Fruit fly (Drosophila melanogaster) whole organism, embryonic: ENCODE measurements around the gene nudC.

ENCODE experiments used
- CG10274 ChIP-seq: fragments of 200-800 bp; sonication (Bioruptor generic); optimal IDR thresholded peaks from 3 replicates; lab custom pipeline; 2017; ENCODE audit warnings: missing biosample characterization, mild to moderate bottlenecking, missing genetic modification characterization
- CG10366 ChIP-seq: fragments of 200-800 bp; sonication (Bioruptor generic); IDR thresholded peaks from 2 replicates; pipeline ENCODE4 v1.3.6; 2022; ENCODE audit warnings: missing biosample characterization, missing genetic modification characterization
- CG11398 ChIP-seq: fragments of 200-800 bp; sonication (Bioruptor generic); optimal IDR thresholded peaks from 2 replicates; lab custom pipeline; 2016; ENCODE audit warnings: missing biosample characterization, missing genetic modification characterization
- CG13123 ChIP-seq: fragments of 200-800 bp; sonication (Bioruptor generic); optimal IDR thresholded peaks from 2 replicates; lab custom pipeline; 2016; ENCODE audit warnings: missing biosample characterization, missing genetic modification characterization
- CG14965 ChIP-seq: fragments of 200-800 bp; sonication (Bioruptor generic); optimal IDR thresholded peaks from 2 replicates; lab custom pipeline; 2016; ENCODE audit warnings: missing biosample characterization, missing genetic modification characterization, borderline replicate concordance
- CG1603 ChIP-seq: fragments of 200-800 bp; sonication (Bioruptor generic); optimal IDR thresholded peaks from 2 replicates; lab custom pipeline; 2019; ENCODE audit warnings: missing biosample characterization, mild to moderate bottlenecking, missing genetic modification characterization, moderate library complexity
- CG17359 ChIP-seq: fragments of 200-800 bp; sonication (Bioruptor generic); optimal IDR thresholded peaks from 3 replicates; lab custom pipeline; 2018; ENCODE audit warnings: missing biosample characterization, mild to moderate bottlenecking, missing genetic modification characterization, moderate library complexity
- CG17361 ChIP-seq: fragments of 200-800 bp; sonication (Bioruptor generic); IDR thresholded peaks from 3 replicates; pipeline ENCODE4 v1.3.6; 2022; ENCODE audit warnings: missing biosample characterization, missing genetic modification characterization
- CG17385 ChIP-seq: fragments of 200-800 bp; sonication (Bioruptor generic); optimal IDR thresholded peaks from 3 replicates; lab custom pipeline; 2018; ENCODE audit warnings: missing biosample characterization, mild to moderate bottlenecking, missing genetic modification characterization
- CG30403 ChIP-seq: fragments of 200-800 bp; sonication (Bioruptor generic); optimal IDR thresholded peaks from 3 replicates; lab custom pipeline; 2016; ENCODE audit warnings: missing biosample characterization, missing genetic modification characterization
- CG32532 ChIP-seq: fragments of 200-800 bp; sonication (Bioruptor generic); IDR thresholded peaks from 2 replicates; pipeline ENCODE4 v1.3.6; 2022; ENCODE audit warnings: missing biosample characterization, missing genetic modification characterization
- CG3281 ChIP-seq: fragments of 200-800 bp; sonication (Bioruptor generic); optimal IDR thresholded peaks from 3 replicates; lab custom pipeline; 2017; ENCODE audit warnings: missing biosample characterization, mild to moderate bottlenecking, missing genetic modification characterization
- CG33557 ChIP-seq: fragments of 200-800 bp; sonication (Bioruptor generic); optimal IDR thresholded peaks from 2 replicates; lab custom pipeline; 2019; ENCODE audit warnings: missing biosample characterization, mild to moderate bottlenecking, missing genetic modification characterization, moderate library complexity
- CG7745 ChIP-seq: fragments of 200-800 bp; sonication (Bioruptor generic); optimal IDR thresholded peaks from 2 replicates; lab custom pipeline; 2018; ENCODE audit warnings: missing biosample characterization, mild to moderate bottlenecking, missing genetic modification characterization, moderate library complexity
- CG7928 ChIP-seq: fragments of 200-800 bp; sonication (Bioruptor generic); optimal IDR thresholded peaks from 2 replicates; lab custom pipeline; 2017; ENCODE audit warnings: missing biosample characterization, mild to moderate bottlenecking, missing genetic modification characterization
- CG8089 ChIP-seq: fragments of 200-800 bp; sonication (Bioruptor generic); optimal IDR thresholded peaks from 3 replicates; lab custom pipeline; 2016; ENCODE audit warnings: missing biosample characterization, missing genetic modification characterization
- CG9437 ChIP-seq: fragments of 200-800 bp; sonication (Bioruptor generic); optimal IDR thresholded peaks from 2 replicates; lab custom pipeline; 2018; ENCODE audit warnings: missing biosample characterization, mild to moderate bottlenecking, missing genetic modification characterization
- CG9817 ChIP-seq: fragments of 200-800 bp; sonication (Bioruptor generic); optimal IDR thresholded peaks from 2 replicates; lab custom pipeline; 2018; ENCODE audit warnings: missing biosample characterization, mild to moderate bottlenecking, missing genetic modification characterization, moderate library complexity
- Camta ChIP-seq: fragments of 200-800 bp; sonication (Bioruptor generic); optimal IDR thresholded peaks from 2 replicates; lab custom pipeline; 2016; ENCODE audit warnings: missing biosample characterization, missing genetic modification characterization
- D ChIP-seq, 2 experiments: fragments of 200-800 bp in 1 of 2; fragments of >200 bp in 1 of 2; sonication (Bioruptor generic) in 1 of 2; optimal IDR thresholded peaks; 2 replicates in 1 of 2; 3 replicates in 1 of 2; lab custom pipeline; 2017; ENCODE audit warnings: mild to moderate bottlenecking in 1 of 2, missing biosample characterization in 1 of 2, missing genetic modification characterization in 1 of 2, missing genetic modification reagents in 1 of 2
- Dll ChIP-seq: fragments of 200-800 bp; sonication (Bioruptor generic); IDR thresholded peaks from 4 replicates; pipeline ENCODE4 v1.3.6; 2022; ENCODE audit warnings: missing biosample characterization, missing genetic modification characterization; ENCODE audit not compliant: partially characterized antibody
- Dref ChIP-seq: fragments of 200-800 bp; sonication (Bioruptor generic); IDR thresholded peaks from 2 replicates; pipeline ENCODE4 v1.3.6; 2022; ENCODE audit warnings: missing biosample characterization, missing genetic modification characterization
- E2f1 ChIP-seq: fragments of 200-800 bp; sonication (Bioruptor generic); IDR thresholded peaks from 2 replicates; pipeline ENCODE4 v1.3.6; 2022; ENCODE audit warnings: missing biosample characterization, missing genetic modification characterization
- Ets65A ChIP-seq: fragments of 200-800 bp; sonication (Bioruptor generic); peaks from one replicate; lab custom pipeline; 2016; ENCODE audit warnings: missing biosample characterization, missing genetic modification characterization
- Hmr ChIP-seq: fragments of 200-800 bp; sonication (Bioruptor generic); optimal IDR thresholded peaks from 3 replicates; lab custom pipeline; 2017; ENCODE audit warnings: mild to moderate bottlenecking, missing biosample characterization, missing genetic modification reagents, missing genetic modification characterization
- Med ChIP-seq: fragments of 200-800 bp; sonication (Bioruptor generic); peaks from one replicate; lab custom pipeline; 2016; ENCODE audit warnings: missing biosample characterization, missing genetic modification characterization, mild to moderate bottlenecking, inconsistent platforms, moderate library complexity
- NK7.1 ChIP-seq: fragments of 200-800 bp; sonication (Bioruptor generic); optimal IDR thresholded peaks from 3 replicates; lab custom pipeline; 2016; ENCODE audit warnings: missing biosample characterization, missing genetic modification characterization
- Oli ChIP-seq: fragments of 200-800 bp; sonication (Bioruptor generic); optimal IDR thresholded peaks from 2 replicates; lab custom pipeline; 2018; ENCODE audit warnings: missing biosample characterization, mild to moderate bottlenecking, missing genetic modification characterization, moderate library complexity
- Ptx1 ChIP-seq: fragments of 200-800 bp; sonication (Bioruptor generic); IDR thresholded peaks from 2 replicates; pipeline ENCODE4 v1.3.6; 2022; ENCODE audit warnings: missing biosample characterization, missing genetic modification characterization
- Scr ChIP-seq: fragments of 200-800 bp; sonication (Bioruptor generic); IDR thresholded peaks from 2 replicates; pipeline ENCODE4 v1.3.6; 2022; ENCODE audit warnings: missing biosample characterization, missing genetic modification characterization; ENCODE audit not compliant: partially characterized antibody
- Side ChIP-seq: fragments of 200-800 bp; sonication (Bioruptor generic); optimal IDR thresholded peaks from 2 replicates; lab custom pipeline; 2016; ENCODE audit warnings: missing biosample characterization, missing genetic modification characterization
- Ssrp ChIP-seq: fragments of 200-800 bp; sonication (Bioruptor generic); optimal IDR thresholded peaks from 2 replicates; lab custom pipeline; 2018; ENCODE audit warnings: missing biosample characterization, mild to moderate bottlenecking, missing genetic modification characterization, moderate library complexity
- Tbp ChIP-seq: fragments of >200 bp; optimal IDR thresholded peaks from 2 replicates; lab custom pipeline; 2018; ENCODE audit warnings: missing biosample characterization, missing genetic modification characterization
- Xbp1 ChIP-seq: fragments of 200-800 bp; sonication (Bioruptor generic); optimal IDR thresholded peaks from 3 replicates; lab custom pipeline; 2016; ENCODE audit warnings: missing biosample characterization, mild to moderate bottlenecking, missing genetic modification characterization
- YL-1 ChIP-seq: fragments of 200-800 bp; sonication (Bioruptor generic); optimal IDR thresholded peaks from 3 replicates; lab custom pipeline; 2017; ENCODE audit warnings: missing biosample characterization, mild to moderate bottlenecking, missing genetic modification characterization
- cas ChIP-seq: fragments of 200-800 bp; sonication (Bioruptor generic); IDR thresholded peaks from 2 replicates; pipeline ENCODE4 v1.3.6; 2022; ENCODE audit warnings: missing biosample characterization, missing genetic modification characterization
- chn ChIP-seq: fragments of 200-800 bp; sonication (Bioruptor generic); optimal IDR thresholded peaks from 2 replicates; lab custom pipeline; 2016; ENCODE audit warnings: missing biosample characterization, missing genetic modification characterization
- ci ChIP-seq: fragments of 200-800 bp; sonication (Bioruptor generic); IDR thresholded peaks from 3 replicates; pipeline ENCODE4 v1.3.6; 2022; ENCODE audit warnings: missing biosample characterization, missing genetic modification characterization
- en ChIP-seq: fragments of 200-800 bp; sonication (Bioruptor generic); optimal IDR thresholded peaks from 2 replicates; lab custom pipeline; 2016; ENCODE audit warnings: missing biosample characterization, missing genetic modification characterization
- fd64A ChIP-seq: fragments of 200-800 bp; sonication (Bioruptor generic); optimal IDR thresholded peaks from 3 replicates; lab custom pipeline; 2018; ENCODE audit warnings: missing biosample characterization, mild to moderate bottlenecking, missing genetic modification characterization
- gsb ChIP-seq: fragments of 200-800 bp; sonication (Bioruptor generic); IDR thresholded peaks from 2 replicates; pipeline ENCODE4 v1.3.6; 2022; ENCODE audit warnings: missing biosample characterization, missing genetic modification characterization
- hbn ChIP-seq: fragments of 200-800 bp; sonication (Bioruptor generic); IDR thresholded peaks from 2 replicates; pipeline ENCODE4 v1.3.6; 2022; ENCODE audit warnings: missing biosample characterization, missing genetic modification characterization; ENCODE audit not compliant: partially characterized antibody
- jing ChIP-seq: fragments of 200-800 bp; sonication (Bioruptor generic); optimal IDR thresholded peaks from 2 replicates; lab custom pipeline; 2018; ENCODE audit warnings: missing biosample characterization, mild to moderate bottlenecking, missing genetic modification characterization
- mam ChIP-seq: fragments of 200-800 bp; sonication (Bioruptor generic); optimal IDR thresholded peaks from 3 replicates; lab custom pipeline; 2016; ENCODE audit warnings: missing biosample characterization, missing genetic modification characterization
- org-1 ChIP-seq: fragments of 200-800 bp; sonication (Bioruptor generic); optimal IDR thresholded peaks from 2 replicates; lab custom pipeline; 2017; ENCODE audit warnings: missing biosample characterization, missing genetic modification characterization
- sima ChIP-seq: fragments of 200-800 bp; sonication (Bioruptor generic); optimal IDR thresholded peaks from 2 replicates; lab custom pipeline; 2016; ENCODE audit warnings: missing biosample characterization, missing genetic modification characterization
- sug ChIP-seq: fragments of 200-800 bp; optimal IDR thresholded peaks from 2 replicates; lab custom pipeline; 2019; ENCODE audit warnings: missing biosample characterization, mild to moderate bottlenecking, missing genetic modification characterization, moderate library complexity
- twi ChIP-seq: fragments of 200-800 bp; optimal IDR thresholded peaks from 2 replicates; lab custom pipeline; 2019; ENCODE audit warnings: missing biosample characterization, mild to moderate bottlenecking, missing genetic modification characterization, moderate library complexity
- tx ChIP-seq: fragments of 200-800 bp; sonication (Bioruptor generic); optimal IDR thresholded peaks from 2 replicates; lab custom pipeline; 2016; ENCODE audit warnings: missing biosample characterization, missing genetic modification characterization
- unpg ChIP-seq: fragments of 200-800 bp; sonication (Bioruptor generic); optimal IDR thresholded peaks from 3 replicates; lab custom pipeline; 2018; ENCODE audit warnings: missing biosample characterization, mild to moderate bottlenecking, missing genetic modification characterization, moderate library complexity
- usp ChIP-seq: fragments of >200 bp; optimal IDR thresholded peaks from 2 replicates; lab custom pipeline; 2017; ENCODE audit warnings: missing biosample characterization, missing genetic modification characterization

The nudC gene

dm6 chr3L:16769866-16770265, 34.9 kb upstream of the nudC start (continued):
- TF ChIP-seq CG1603 (tag; lab: Kevin White, UChicago) (peak; percentile 41), CG9437 (peak; percentile 15), usp (no peak), CG11398 (no peak), Ets65A (GFP tag; lab: Kevin White, UChicago) (peak; percentile 81), Camta (GFP tag; lab: Kevin White, UChicago) (no peak), CG7928 (GFP tag; lab: Kevin White, UChicago) (no peak), CG17359 (tag; lab: Kevin White, UChicago) (peak; percentile 36), chn (GFP tag; lab: Kevin White, UChicago) (peak; percentile 31), Side (GFP tag; lab: Kevin White, UChicago) (peak; percentile 32), unpg (GFP tag; lab: Kevin White, UChicago) (no peak), Dll (no peak), CG13123 (no peak), CG30403 (no peak), mam (GFP tag; lab: Kevin White, UChicago) (no peak), fd64A (peak; percentile 68), sima (no peak), Tbp (GFP tag; lab: Kevin White, UChicago) (no peak), CG9817 (tag; lab: Kevin White, UChicago) (no peak), E2f1 (GFP tag; lab: Robert Waterston, UW) (no peak), Hmr (no peak), YL-1 (GFP tag; lab: Kevin White, UChicago) (no peak), CG8089 (GFP tag; lab: Kevin White, UChicago) (peak; percentile 47), CG17385 (peak; percentile 32), jing (no peak), CG32532 (GFP tag; lab: Robert Waterston, UW) (peak; percentile 56), Scr (GFP tag; lab: Robert Waterston, UW) (no peak), sug (tag; lab: Kevin White, UChicago) (no peak), gsb (GFP tag; lab: Robert Waterston, UW) (no peak), CG10366 (GFP tag; lab: Robert Waterston, UW) (no peak), CG33557 (GFP tag; lab: Kevin White, UChicago) (peak; percentile 29), Ssrp (tag; lab: Kevin White, UChicago) (no peak), D (optimal IDR thresholded peaks at IDR 0.05; lab: Kevin White, UChicago) (no peak), D (GFP tag; optimal IDR thresholded peaks at IDR 0.05; lab: Kevin White, UChicago) (peak; percentile 19), CG14965 (GFP tag; lab: Kevin White, UChicago) (peak; percentile 97), CG10274 (GFP tag; lab: Kevin White, UChicago) (no peak), org-1 (GFP tag; lab: Kevin White, UChicago) (peak; percentile 5), CG3281 (GFP tag; lab: Kevin White, UChicago) (peak; percentile 13), ci (GFP tag; lab: Robert Waterston, UW) (peak; percentile 79), Ptx1 (GFP tag; lab: Robert Waterston, UW) (peak; percentile 21; the same call in 1 of the 2 replicates), twi (peak; percentile 63), cas (GFP tag; lab: Robert Waterston, UW) (no peak), Dref (GFP tag; lab: Robert Waterston, UW) (no peak), Xbp1 (no peak), hbn (GFP tag; lab: Robert Waterston, UW) (no peak), Med (GFP tag; lab: Kevin White, UChicago) (peak; percentile 87), en (GFP tag; lab: Kevin White, UChicago) (no peak), CG17361 (no peak), Oli (no peak), CG7745 (tag; lab: Kevin White, UChicago) (no peak), NK7.1 (GFP tag; lab: Kevin White, UChicago) (no peak), tx (GFP tag; lab: Kevin White, UChicago) (no peak)
